Worm (Caenorhabditis elegans) whole organism, L1 larva: Measurements from ENCODE around the gene srlf-24.

Experiments used
- Y116A8C.19 ChIP-seq: sonication (generic microtip); optimal IDR thresholded peaks from 2 replicates; lab custom pipeline; 2016; ENCODE audit warnings: missing compliant biosample characterization, missing genetic modification characterization, borderline replicate concordance
- aha-1 ChIP-seq: fragments of 150-350 bp; optimal IDR thresholded peaks from 2 replicates; lab custom pipeline; 2014; ENCODE audit warnings: missing biosample characterization, missing genetic modification characterization
- aly-2 ChIP-seq: fragments of 150-350 bp; optimal IDR thresholded peaks from 2 replicates; lab custom pipeline; 2014; ENCODE audit warnings: missing biosample characterization, missing genetic modification characterization
- ama-1 ChIP-seq: fragments of 150-350 bp; optimal IDR thresholded peaks from 2 replicates; lab custom pipeline; 2014
- blmp-1 ChIP-seq: fragments of 150-350 bp; optimal IDR thresholded peaks from 2 replicates; lab custom pipeline; 2014; ENCODE audit warnings: missing biosample characterization, missing genetic modification characterization
- ceh-82 ChIP-seq, 3 experiments: fragments of 150-350 bp in 1 of 3; sonication (generic microtip) in 2 of 3; optimal IDR thresholded peaks; 2 replicates each; lab custom pipeline; 2014 to 2017; ENCODE audit warnings: missing biosample characterization in 3 of 3, missing genetic modification characterization in 3 of 3
- ces-1 ChIP-seq: fragments of 150-350 bp; optimal IDR thresholded peaks from 2 replicates; lab custom pipeline; 2014; ENCODE audit warnings: missing biosample characterization, missing genetic modification reagents, missing genetic modification characterization
- dpl-1 ChIP-seq, 3 experiments: fragments of 150-350 bp in 2 of 3; sonication (generic microtip) in 1 of 3; optimal IDR thresholded peaks; 2 replicates each; lab custom pipeline; 2014 to 2017; ENCODE audit warnings: missing biosample characterization in 3 of 3, missing genetic modification characterization in 3 of 3, missing genetic modification reagents in 3 of 3
- efl-1 ChIP-seq, 4 experiments: fragments of 150-350 bp; optimal IDR thresholded peaks in 3 of 4; peaks in 1 of 4; 1 replicate in 1 of 4; 2 replicates in 3 of 4; lab custom pipeline; 2014; ENCODE audit warnings: missing biosample characterization in 2 of 4, missing genetic modification characterization in 2 of 4, missing genetic modification reagents in 2 of 4
- egl-27 ChIP-seq, 2 experiments: fragments of 150-350 bp in 1 of 2; sonication (generic microtip); optimal IDR thresholded peaks; 3 replicates each; lab custom pipeline; 2017 to 2018; ENCODE audit warnings: missing biosample characterization in 2 of 2, missing genetic modification characterization in 2 of 2, missing genetic modification reagents in 2 of 2
- elt-2 ChIP-seq: sonication (generic microtip); optimal IDR thresholded peaks from 2 replicates; lab custom pipeline; 2016; ENCODE audit warnings: missing genetic modification characterization, mild to moderate bottlenecking, inconsistent platforms, missing compliant biosample characterization, missing genetic modification reagents
- elt-3 ChIP-seq, 6 experiments: fragments of 150-350 bp in 1 of 6; sonication (generic microtip); optimal IDR thresholded peaks; 2 replicates each; lab custom pipeline; 2017 to 2018; ENCODE audit warnings: missing biosample characterization in 6 of 6, missing genetic modification characterization in 6 of 6, inconsistent platforms in 1 of 6
- fkh-8 ChIP-seq: sonication (generic microtip); optimal IDR thresholded peaks from 2 replicates; lab custom pipeline; 2016; ENCODE audit warnings: mild to moderate bottlenecking, missing genetic modification characterization, missing compliant biosample characterization
- fos-1 ChIP-seq: fragments of 150-350 bp; optimal IDR thresholded peaks from 2 replicates; lab custom pipeline; 2014; ENCODE audit warnings: missing biosample characterization, missing genetic modification characterization
- grh-1 ChIP-seq: fragments of 200-800 bp; sonication (Bioruptor generic); IDR thresholded peaks from 2 replicates; pipeline ENCODE4 v1.3.6; 2022; ENCODE audit warnings: missing genetic modification reagents, missing genetic modification characterization, missing compliant biosample characterization
- hlh-4 ChIP-seq: sonication (generic microtip); optimal IDR thresholded peaks from 2 replicates; lab custom pipeline; 2016; ENCODE audit warnings: mild to moderate bottlenecking, missing genetic modification characterization, missing compliant biosample characterization
- hpl-2 ChIP-seq: fragments of 150-350 bp; optimal IDR thresholded peaks from 2 replicates; lab custom pipeline; 2014; ENCODE audit warnings: missing biosample characterization, missing genetic modification reagents, missing genetic modification characterization
- irx-1 ChIP-seq: sonication (generic microtip); optimal IDR thresholded peaks from 2 replicates; lab custom pipeline; 2016; ENCODE audit warnings: missing genetic modification characterization, missing compliant biosample characterization
- isw-1 ChIP-seq: fragments of 200-800 bp; sonication (Bioruptor generic); IDR thresholded peaks from 2 replicates; pipeline ENCODE4 v1.3.6; 2022; ENCODE audit warnings: missing genetic modification characterization, missing compliant biosample characterization
- jun-1 ChIP-seq: fragments of 150-350 bp; optimal IDR thresholded peaks from 2 replicates; lab custom pipeline; 2014; ENCODE audit warnings: missing biosample characterization, missing genetic modification reagents, missing genetic modification characterization
- lin-14 ChIP-seq: fragments of 200-800 bp; sonication (Bioruptor generic); optimal IDR thresholded peaks from 2 replicates; lab custom pipeline; 2018; ENCODE audit warnings: mild to moderate bottlenecking, missing genetic modification characterization, moderate library complexity, missing compliant biosample characterization
- lir-3 ChIP-seq: sonication (generic microtip); optimal IDR thresholded peaks from 2 replicates; lab custom pipeline; 2016; ENCODE audit warnings: mild to moderate bottlenecking, missing genetic modification characterization, moderate library complexity, missing compliant biosample characterization; ENCODE audit not compliant: poor library complexity
- lsy-2 ChIP-seq, 2 experiments: fragments of 150-350 bp; optimal IDR thresholded peaks; 2 replicates each; lab custom pipeline; 2014; ENCODE audit warnings: missing biosample characterization in 2 of 2, missing genetic modification characterization in 2 of 2
- mab-9 ChIP-seq: fragments of 200-800 bp; sonication (Bioruptor generic); IDR thresholded peaks from 2 replicates; pipeline ENCODE4 v1.3.6; 2022; ENCODE audit warnings: missing genetic modification reagents, missing genetic modification characterization, missing compliant biosample characterization
- mdl-1 ChIP-seq, 2 experiments: fragments of 150-350 bp; optimal IDR thresholded peaks; 2 replicates each; lab custom pipeline; 2014 to 2017; ENCODE audit warnings: missing biosample characterization in 2 of 2, missing genetic modification characterization in 2 of 2, inconsistent platforms in 1 of 2
- mep-1 ChIP-seq: fragments of 150-350 bp; optimal IDR thresholded peaks from 2 replicates; lab custom pipeline; 2014; ENCODE audit warnings: missing biosample characterization, missing genetic modification characterization
- nhr-12 ChIP-seq: sonication (generic microtip); optimal IDR thresholded peaks from 2 replicates; lab custom pipeline; 2017; ENCODE audit warnings: missing biosample characterization, missing genetic modification characterization
- nhr-19 ChIP-seq: fragments of 200-800 bp; sonication (Bioruptor generic); conservative IDR thresholded peaks from 2 replicates; pipeline ENCODE4 v1.3.6; 2022; ENCODE audit warnings: missing genetic modification characterization, missing compliant biosample characterization
- nhr-28 ChIP-seq: fragments of 150-350 bp; optimal IDR thresholded peaks from 2 replicates; lab custom pipeline; 2014; ENCODE audit warnings: missing biosample characterization, missing genetic modification characterization
- nhr-47 ChIP-seq: sonication (generic microtip); optimal IDR thresholded peaks from 2 replicates; lab custom pipeline; 2016; ENCODE audit warnings: mild to moderate bottlenecking, missing genetic modification characterization, moderate library complexity, missing compliant biosample characterization
- nhr-71 ChIP-seq: sonication (generic microtip); optimal IDR thresholded peaks from 2 replicates; lab custom pipeline; 2016; ENCODE audit warnings: mild to moderate bottlenecking, missing genetic modification characterization, moderate library complexity, missing compliant biosample characterization
- nhr-77 ChIP-seq: fragments of 150-350 bp; optimal IDR thresholded peaks from 2 replicates; lab custom pipeline; 2014; ENCODE audit warnings: missing biosample characterization, missing genetic modification characterization
- nhr-85 ChIP-seq: sonication (generic microtip); peaks from one replicate; lab custom pipeline; 2016; ENCODE audit warnings: missing genetic modification characterization, inconsistent platforms, missing compliant biosample characterization
- nhr-90 ChIP-seq: sonication (generic microtip); optimal IDR thresholded peaks from 2 replicates; lab custom pipeline; 2016; ENCODE audit warnings: mild to moderate bottlenecking, missing genetic modification characterization, missing compliant biosample characterization; ENCODE audit not compliant: poor library complexity
- pax-3 ChIP-seq: fragments of 200-800 bp; sonication (Bioruptor generic); optimal IDR thresholded peaks from 2 replicates; lab custom pipeline; 2018; ENCODE audit warnings: mild to moderate bottlenecking, missing genetic modification characterization, moderate library complexity, missing compliant biosample characterization
- pqm-1 ChIP-seq: sonication (generic microtip); optimal IDR thresholded peaks from 3 replicates; lab custom pipeline; 2017; ENCODE audit warnings: missing biosample characterization, missing genetic modification characterization
- skn-1 ChIP-seq: fragments of 150-350 bp; optimal IDR thresholded peaks from 2 replicates; lab custom pipeline; 2014; ENCODE audit warnings: missing biosample characterization, missing genetic modification characterization
- snpc-4 ChIP-seq: fragments of 150-350 bp; optimal IDR thresholded peaks from 2 replicates; lab custom pipeline; 2014; ENCODE audit warnings: missing biosample characterization, missing genetic modification characterization
- snu-23 ChIP-seq: sonication (generic microtip); optimal IDR thresholded peaks from 2 replicates; lab custom pipeline; 2016; ENCODE audit warnings: missing genetic modification characterization, missing compliant biosample characterization
- sup-37 ChIP-seq: fragments of 200-800 bp; sonication (Bioruptor generic); optimal IDR thresholded peaks from 2 replicates; lab custom pipeline; 2018; ENCODE audit warnings: mild to moderate bottlenecking, missing genetic modification characterization, missing compliant biosample characterization
- swsn-7 ChIP-seq: sonication (generic microtip); optimal IDR thresholded peaks from 2 replicates; lab custom pipeline; 2016; ENCODE audit warnings: missing genetic modification characterization, missing compliant biosample characterization
- tbx-2 ChIP-seq: sonication (generic microtip); optimal IDR thresholded peaks from 2 replicates; lab custom pipeline; 2016; ENCODE audit warnings: missing genetic modification characterization, missing compliant biosample characterization
- unc-30 ChIP-seq: sonication (generic microtip); optimal IDR thresholded peaks from 2 replicates; lab custom pipeline; 2017; ENCODE audit warnings: missing biosample characterization, missing genetic modification characterization
- vab-15 ChIP-seq: sonication (generic microtip); optimal IDR thresholded peaks from 2 replicates; lab custom pipeline; 2017; ENCODE audit warnings: missing genotype, mild to moderate bottlenecking, missing genetic modification characterization, missing compliant biosample characterization
- zag-1 ChIP-seq: fragments of 150-350 bp; optimal IDR thresholded peaks from 2 replicates; lab custom pipeline; 2014; ENCODE audit warnings: missing biosample characterization, missing genetic modification characterization
- zip-4 ChIP-seq: fragments of 200-800 bp; sonication (Bioruptor generic); optimal IDR thresholded peaks from 2 replicates; lab custom pipeline; 2018; ENCODE audit warnings: mild to moderate bottlenecking, missing genetic modification characterization, moderate library complexity, missing compliant biosample characterization
- ztf-11 ChIP-seq, 2 experiments: sonication (generic microtip); optimal IDR thresholded peaks; 2 replicates each; lab custom pipeline; 2016 to 2017; ENCODE audit warnings: missing genetic modification characterization in 2 of 2, missing biosample characterization in 1 of 2, missing compliant biosample characterization in 1 of 2
- ztf-4 ChIP-seq: fragments of 150-350 bp; optimal IDR thresholded peaks from 2 replicates; lab custom pipeline; 2014; ENCODE audit warnings: missing biosample characterization, missing genetic modification characterization

The srlf-24 gene

ce11 chrIV:11148788-11149366, 43.3 kb upstream of the srlf-24 start (continued):
- TF ChIP-seq mdl-1 (tag; optimal IDR thresholded peaks at IDR 0.05; lab: Kevin White, UChicago) (no peak), grh-1 (GFP tag; lab: Robert Waterston, UW) (no peak), nhr-90 (tag; lab: Kevin White, UChicago) (no peak), irx-1 (tag; lab: Kevin White, UChicago) (no peak), zip-4 (GFP tag; lab: Kevin White, UChicago) (no peak), blmp-1 (peak; percentile 25), isw-1 (GFP tag; lab: Robert Waterston, UW) (no peak), fkh-8 (tag; lab: Kevin White, UChicago) (peak; percentile 49), nhr-12 (tag; lab: Kevin White, UChicago) (no peak), swsn-7 (no peak), tbx-2 (tag; lab: Kevin White, UChicago) (no peak), pax-3 (tag; lab: Kevin White, UChicago) (peak; percentile 68), dpl-1 (GFP tag; optimal IDR thresholded peaks at IDR 0.05; lab: Kevin White, UChicago) (no peak), hlh-4 (tag; lab: Kevin White, UChicago) (no peak), nhr-19 (GFP tag; lab: Robert Waterston, UW) (peak; percentile 4; the same call in 1 of the 2 replicates), lsy-2 (tag; optimal IDR thresholded peaks at IDR 0.05; lab: Kevin White, UChicago) (no peak), mab-9 (GFP tag; lab: Robert Waterston, UW) (no peak), nhr-77 (tag; lab: Kevin White, UChicago) (no peak), sup-37 (no peak), hpl-2 (no peak), aha-1 (tag; lab: Kevin White, UChicago) (no peak), unc-30 (tag; lab: Kevin White, UChicago) (no peak), snpc-4 (tag; lab: Kevin White, UChicago) (no peak), zag-1 (tag; lab: Kevin White, UChicago) (no peak), aly-2 (tag; lab: Kevin White, UChicago) (no peak), nhr-28 (tag; lab: Kevin White, UChicago) (no peak), ceh-82 (tag; optimal IDR thresholded peaks at IDR 0.05; lab: Kevin White, UChicago) (peak in 1 of 3 experiments; percentile 0), Y116A8C.19 (tag; lab: Kevin White, UChicago) (no peak), pqm-1 (tag; lab: Kevin White, UChicago) (no peak), lin-14 (GFP tag; lab: Kevin White, UChicago) (peak; percentile 55), fos-1 (tag; lab: Kevin White, UChicago) (no peak), ces-1 (GFP tag; lab: Kevin White, UChicago) (no peak), nhr-85 (no peak), vab-15 (tag; lab: Kevin White, UChicago) (no peak), mep-1 (tag; lab: Kevin White, UChicago) (peak; percentile 5), lir-3 (tag; lab: Kevin White, UChicago) (no peak), ztf-4 (tag; lab: Kevin White, UChicago) (no peak), ztf-11 (tag; optimal IDR thresholded peaks at IDR 0.05; lab: Kevin White, UChicago) (no peak)
- TF ChIP-seq, all 84 proteins: peak for 18

ce11 chrIV:11146962-11147470, 41.4 kb upstream of the srlf-24 start, which contains the start of gene pigq-1:
TSS of gene pigq-1 (minus strand) at chrIV:11147247.
- TF ChIP-seq jun-1 (no peak), efl-1 (optimal IDR thresholded peaks at IDR 0.05; lab: Kevin White, UChicago) (peak in 1 of 2 experiments; percentile 13), efl-1 (GFP tag; optimal IDR thresholded peaks at IDR 0.05 in 1 of 2; lab: Kevin White, UChicago) (peak in 1 of 2 experiments; percentile 93), irx-1 (tag; lab: Kevin White, UChicago) (no peak), skn-1 (tag; lab: Kevin White, UChicago) (no peak), ama-1 (lab: Kevin White, UChicago) (peak; percentile 64), elt-3 (tag; optimal IDR thresholded peaks at IDR 0.05; lab: Kevin White, UChicago) (peak in 1 of 6 experiments; percentile 20), nhr-90 (tag; lab: Kevin White, UChicago) (peak; percentile 55), snu-23 (GFP tag; lab: Kevin White, UChicago) (peak; percentile 31), egl-27 (tag; optimal IDR thresholded peaks at IDR 0.05; lab: Kevin White, UChicago) (no peak), elt-2 (tag; lab: Kevin White, UChicago) (peak; percentile 20), lsy-2 (tag; optimal IDR thresholded peaks at IDR 0.05; lab: Kevin White, UChicago) (peak; percentile 32 to 35), nhr-71 (tag; lab: Kevin White, UChicago) (peak; percentile 42), aly-2 (tag; lab: Kevin White, UChicago) (peak; percentile 90), ztf-4 (tag; lab: Kevin White, UChicago) (no peak), ceh-82 (tag; optimal IDR thresholded peaks at IDR 0.05; lab: Kevin White, UChicago) (no peak), nhr-19 (GFP tag; lab: Robert Waterston, UW) (peak; percentile 26; the same call in 1 of the 2 replicates), nhr-85 (peak; percentile 66), pax-3 (tag; lab: Kevin White, UChicago) (peak; percentile 6), nhr-47 (tag; lab: Kevin White, UChicago) (peak; percentile 28)
